Fruit fly (Drosophila melanogaster) whole organism, embryonic: Measurements from ENCODE around the gene Usp1.

ENCODE experiments used
- ATbp ChIP-seq: fragments of 200-800 bp; sonication (Bioruptor generic); optimal IDR thresholded peaks from 2 replicates; lab custom pipeline; 2017; ENCODE audit warnings: missing biosample characterization, mild to moderate bottlenecking, missing genetic modification characterization, missing genetic modification reagents
- Atf6 ChIP-seq: fragments of 200-800 bp; sonication (Bioruptor generic); IDR thresholded peaks from 2 replicates; pipeline ENCODE4 v1.3.6; 2022; ENCODE audit warnings: missing biosample characterization, missing genetic modification characterization
- Awh ChIP-seq: fragments of 200-800 bp; sonication (Bioruptor generic); IDR thresholded peaks from 2 replicates; pipeline ENCODE4, ENCODE4 v1.3.6; 2022; ENCODE audit warnings: missing biosample characterization, missing genetic modification characterization
- Bgb ChIP-seq: fragments of 200-800 bp; sonication (Bioruptor generic); IDR thresholded peaks from 2 replicates; pipeline ENCODE4 v1.3.6; 2022; ENCODE audit warnings: missing biosample characterization, missing genetic modification characterization; ENCODE audit not compliant: partially characterized antibody
- Bteb2 ChIP-seq: fragments of 200-800 bp; sonication (Bioruptor generic); optimal IDR thresholded peaks from 2 replicates; lab custom pipeline; 2016; ENCODE audit warnings: missing biosample characterization, missing genetic modification characterization
- C15 ChIP-seq: fragments of 200-800 bp; sonication (Bioruptor generic); IDR thresholded peaks from 3 replicates; pipeline ENCODE4 v1.3.6; 2022; ENCODE audit warnings: missing biosample characterization, missing genetic modification characterization
- CG10267 ChIP-seq: fragments of 200-800 bp; sonication (Bioruptor generic); optimal IDR thresholded peaks from 2 replicates; lab custom pipeline; 2018; ENCODE audit warnings: missing biosample characterization, mild to moderate bottlenecking, missing genetic modification characterization, moderate library complexity
- CG10274 ChIP-seq: fragments of 200-800 bp; sonication (Bioruptor generic); optimal IDR thresholded peaks from 3 replicates; lab custom pipeline; 2017; ENCODE audit warnings: missing biosample characterization, mild to moderate bottlenecking, missing genetic modification characterization
- CG10654 ChIP-seq: fragments of 200-800 bp; sonication (Bioruptor generic); optimal IDR thresholded peaks from 2 replicates; lab custom pipeline; 2016; ENCODE audit warnings: missing biosample characterization, missing genetic modification characterization
- CG12659 ChIP-seq: fragments of 200-800 bp; sonication (Bioruptor generic); optimal IDR thresholded peaks from 3 replicates; lab custom pipeline; 2017; ENCODE audit warnings: mild to moderate bottlenecking, missing biosample characterization, missing genetic modification reagents, missing genetic modification characterization
- CG13624 ChIP-seq: fragments of 200-800 bp; sonication (Bioruptor generic); optimal IDR thresholded peaks from 2 replicates; lab custom pipeline; 2016; ENCODE audit warnings: missing biosample characterization, missing genetic modification characterization
- CG15479 ChIP-seq: fragments of 200-800 bp; sonication (Bioruptor generic); optimal IDR thresholded peaks from 3 replicates; lab custom pipeline; 2019; ENCODE audit warnings: missing biosample characterization, mild to moderate bottlenecking, missing genetic modification characterization, moderate library complexity
- CG16813 ChIP-seq: fragments of 200-800 bp; sonication (Bioruptor generic); IDR thresholded peaks from 3 replicates; pipeline ENCODE4 v1.3.6; 2022; ENCODE audit warnings: missing biosample characterization, missing genetic modification characterization; ENCODE audit not compliant: partially characterized antibody
- CG17359 ChIP-seq: fragments of 200-800 bp; sonication (Bioruptor generic); optimal IDR thresholded peaks from 3 replicates; lab custom pipeline; 2018; ENCODE audit warnings: missing biosample characterization, mild to moderate bottlenecking, missing genetic modification characterization, moderate library complexity
- CG2875 ChIP-seq: fragments of 200-800 bp; sonication (Bioruptor generic); optimal IDR thresholded peaks from 2 replicates; lab custom pipeline; 2017; ENCODE audit warnings: missing biosample characterization, mild to moderate bottlenecking, missing genetic modification characterization, missing genetic modification reagents
- CG33557 ChIP-seq: fragments of 200-800 bp; sonication (Bioruptor generic); optimal IDR thresholded peaks from 2 replicates; lab custom pipeline; 2019; ENCODE audit warnings: missing biosample characterization, mild to moderate bottlenecking, missing genetic modification characterization, moderate library complexity
- CG3847 ChIP-seq: fragments of 200-800 bp; sonication (Bioruptor generic); IDR thresholded peaks from 2 replicates; pipeline ENCODE4 v1.3.6; 2022; ENCODE audit warnings: missing biosample characterization, missing genetic modification characterization
- CG4282 ChIP-seq: fragments of 200-800 bp; sonication (Bioruptor generic); optimal IDR thresholded peaks from 2 replicates; lab custom pipeline; 2016; ENCODE audit warnings: missing biosample characterization, missing genetic modification characterization
- CG4730 ChIP-seq: fragments of 200-800 bp; sonication (Bioruptor generic); IDR thresholded peaks from 2 replicates; pipeline ENCODE4 v1.3.6; 2022; ENCODE audit warnings: missing biosample characterization, missing genetic modification characterization
- CG4854 ChIP-seq: fragments of 200-800 bp; sonication (Bioruptor generic); optimal IDR thresholded peaks from 2 replicates; lab custom pipeline; 2016; ENCODE audit warnings: missing biosample characterization, missing genetic modification characterization, inconsistent platforms
- CG7372 ChIP-seq: fragments of 200-800 bp; sonication (Bioruptor generic); IDR thresholded peaks from 2 replicates; pipeline ENCODE4 v1.3.6; 2022; ENCODE audit warnings: missing biosample characterization, missing genetic modification characterization
- CG7987 ChIP-seq: fragments of 200-800 bp; sonication (Bioruptor generic); optimal IDR thresholded peaks from 2 replicates; lab custom pipeline; 2018; ENCODE audit warnings: missing biosample characterization, mild to moderate bottlenecking, missing genetic modification characterization, moderate library complexity
- CG9932 ChIP-seq: fragments of 200-800 bp; sonication (Bioruptor generic); IDR thresholded peaks from 2 replicates; pipeline ENCODE4 v1.3.6; 2022; ENCODE audit warnings: missing biosample characterization, missing genetic modification characterization
- CrebB ChIP-seq: fragments of 200-800 bp; sonication (Bioruptor generic); optimal IDR thresholded peaks from 3 replicates; lab custom pipeline; 2018; ENCODE audit warnings: missing biosample characterization, mild to moderate bottlenecking, missing genetic modification characterization
- Dfd ChIP-seq, 2 experiments: fragments of >200 bp; optimal IDR thresholded peaks; 2 replicates each; lab custom pipeline; 2017; ENCODE audit warnings: missing biosample characterization in 2 of 2, missing genetic modification characterization in 2 of 2
- Doc2 ChIP-seq: fragments of 200-800 bp; sonication (Bioruptor generic); IDR thresholded peaks from 2 replicates; pipeline ENCODE4 v1.3.6; 2022; ENCODE audit warnings: missing biosample characterization, missing genetic modification characterization
- Drgx ChIP-seq: fragments of 200-800 bp; sonication (Bioruptor generic); IDR thresholded peaks from 2 replicates; pipeline ENCODE4 v1.3.6; 2022; ENCODE audit warnings: missing biosample characterization, missing genetic modification characterization
- Eip74EF ChIP-seq, 2 experiments: fragments of 200-800 bp in 1 of 2; fragments of >200 bp in 1 of 2; sonication (Bioruptor generic) in 1 of 2; optimal IDR thresholded peaks; 2 replicates each; lab custom pipeline; 2017 to 2019; ENCODE audit warnings: missing biosample characterization in 2 of 2, missing genetic modification characterization in 2 of 2, mild to moderate bottlenecking in 1 of 2, moderate library complexity in 1 of 2
- Elba2 ChIP-seq: fragments of 200-800 bp; sonication (Bioruptor generic); optimal IDR thresholded peaks from 3 replicates; lab custom pipeline; 2016; ENCODE audit warnings: missing biosample characterization, missing genetic modification characterization
- Gsc ChIP-seq: fragments of 200-800 bp; sonication (Bioruptor generic); IDR thresholded peaks from 2 replicates; pipeline ENCODE4 v1.3.6; 2022; ENCODE audit warnings: missing biosample characterization, missing genetic modification characterization
- Gug ChIP-seq: fragments of 200-800 bp; sonication (Bioruptor generic); IDR thresholded peaks from 4 replicates; pipeline ENCODE4 v1.3.6; 2022; ENCODE audit warnings: missing biosample characterization, missing genetic modification characterization
- Hand ChIP-seq: fragments of 200-800 bp; sonication (Bioruptor generic); optimal IDR thresholded peaks from 2 replicates; lab custom pipeline; 2017; ENCODE audit warnings: mild to moderate bottlenecking, missing biosample characterization, missing genetic modification reagents, missing genetic modification characterization
- Hr51 ChIP-seq, 2 experiments: fragments of 200-800 bp; sonication (Bioruptor generic); optimal IDR thresholded peaks; 2 replicates in 1 of 2; 3 replicates in 1 of 2; lab custom pipeline; 2016 to 2018; ENCODE audit warnings: missing biosample characterization in 2 of 2, missing genetic modification characterization in 2 of 2, mild to moderate bottlenecking in 1 of 2, moderate library complexity in 1 of 2
- Meics ChIP-seq: fragments of 200-800 bp; sonication (Bioruptor generic); optimal IDR thresholded peaks from 2 replicates; lab custom pipeline; 2017; ENCODE audit warnings: missing biosample characterization, mild to moderate bottlenecking, missing genetic modification characterization
- Nf-YA ChIP-seq: fragments of 200-800 bp; sonication (Bioruptor generic); IDR thresholded peaks from 2 replicates; pipeline ENCODE4 v1.3.6; 2022; ENCODE audit warnings: missing biosample characterization, missing genetic modification characterization
- ac ChIP-seq: fragments of 200-800 bp; sonication (Bioruptor generic); optimal IDR thresholded peaks from 3 replicates; lab custom pipeline; 2017; ENCODE audit warnings: missing biosample characterization, mild to moderate bottlenecking, missing genetic modification characterization
- ap ChIP-seq: fragments of 200-800 bp; sonication (Bioruptor generic); IDR thresholded peaks from 2 replicates; pipeline ENCODE4 v1.3.6; 2022; ENCODE audit warnings: missing biosample characterization, missing genetic modification characterization
- ash1 ChIP-seq: fragments of 200-800 bp; sonication (Bioruptor generic); optimal IDR thresholded peaks from 2 replicates; lab custom pipeline; 2018; ENCODE audit warnings: missing biosample characterization, mild to moderate bottlenecking, missing genetic modification characterization
- btn ChIP-seq: fragments of 200-800 bp; sonication (Bioruptor generic); optimal IDR thresholded peaks from 2 replicates; lab custom pipeline; 2016; ENCODE audit warnings: missing biosample characterization, missing genetic modification characterization
- chinmo ChIP-seq: fragments of 200-800 bp; sonication (Bioruptor generic); IDR thresholded peaks from 4 replicates; pipeline ENCODE4 v1.3.6; 2022; ENCODE audit warnings: missing biosample characterization, missing genetic modification characterization; ENCODE audit not compliant: partially characterized antibody
- croc ChIP-seq: fragments of 200-800 bp; sonication (Bioruptor generic); conservative IDR thresholded peaks from 3 replicates; pipeline ENCODE4 v1.3.6; 2022; ENCODE audit warnings: missing biosample characterization, missing genetic modification characterization
- dan ChIP-seq: fragments of 200-800 bp; sonication (Bioruptor generic); IDR thresholded peaks from 2 replicates; pipeline ENCODE4 v1.3.6; 2022; ENCODE audit warnings: missing biosample characterization, missing genetic modification characterization
- eyg ChIP-seq: fragments of 200-800 bp; sonication (Bioruptor generic); optimal IDR thresholded peaks from 3 replicates; lab custom pipeline; 2016; ENCODE audit warnings: missing biosample characterization, missing genetic modification characterization
- mld ChIP-seq: fragments of 200-800 bp; sonication (Bioruptor generic); IDR thresholded peaks from 3 replicates; pipeline ENCODE4 v1.3.6; 2022; ENCODE audit warnings: missing biosample characterization, missing genetic modification characterization; ENCODE audit not compliant: partially characterized antibody
- onecut ChIP-seq: fragments of 200-800 bp; sonication (Bioruptor generic); IDR thresholded peaks from 2 replicates; pipeline ENCODE4 v1.3.6; 2022; ENCODE audit warnings: missing biosample characterization, missing genetic modification characterization
- pita ChIP-seq: fragments of 200-800 bp; sonication (Bioruptor generic); optimal IDR thresholded peaks from 2 replicates; lab custom pipeline; 2017; ENCODE audit warnings: missing biosample characterization, mild to moderate bottlenecking, missing genetic modification characterization
- ro ChIP-seq: fragments of 200-800 bp; sonication (Bioruptor generic); IDR thresholded peaks from 2 replicates; pipeline ENCODE4 v1.3.6; 2022; ENCODE audit warnings: missing biosample characterization, missing genetic modification characterization
- seq ChIP-seq: fragments of 200-800 bp; sonication (Bioruptor generic); IDR thresholded peaks from 2 replicates; pipeline ENCODE4 v1.3.6; 2022; ENCODE audit warnings: missing biosample characterization, missing genetic modification characterization
- sna ChIP-seq: fragments of 200-800 bp; sonication (Bioruptor generic); IDR thresholded peaks from 2 replicates; pipeline ENCODE4 v1.3.6; 2022; ENCODE audit warnings: missing biosample characterization, missing genetic modification characterization; ENCODE audit not compliant: partially characterized antibody
- so ChIP-seq: fragments of 200-800 bp; sonication (Bioruptor generic); IDR thresholded peaks from 3 replicates; pipeline ENCODE4 v1.3.6; 2022; ENCODE audit warnings: missing biosample characterization, missing genetic modification characterization

Gene Usp1

dm6 chr3R:29214262-29214661 lies 14.7 kb upstream of the Usp1 start (continued):
- peak; percentile 90 for TF ChIP-seq CG15479 (GFP tag; lab: Kevin White, UChicago)
- peak; percentile 97 for TF ChIP-seq ro (GFP tag; lab: Robert Waterston, UW)
- peak; percentile 99 for TF ChIP-seq ap (GFP tag; lab: Robert Waterston, UW)
- peak; percentile 99 for TF ChIP-seq Hand (GFP tag; lab: Kevin White, UChicago)
- peak; percentile 72; the same call in 2 of the 4 replicates for TF ChIP-seq chinmo (GFP tag; lab: Robert Waterston, UW)
- TF ChIP-seq CG17359 (tag; lab: Kevin White, UChicago) = peak; percentile 99
- TF ChIP-seq Elba2 = peak; percentile 97
- peak; percentile 99 for TF ChIP-seq CG3847
- no peak for TF ChIP-seq pita (GFP tag; lab: Kevin White, UChicago)
- no peak for TF ChIP-seq mld (GFP tag; lab: Robert Waterston, UW)
- no peak for TF ChIP-seq sna (GFP tag; lab: Robert Waterston, UW)
- TF ChIP-seq CG12659 (GFP tag; lab: Kevin White, UChicago) = peak; percentile 100
- TF ChIP-seq CG33557 = peak; percentile 100
- peak; percentile 99 for TF ChIP-seq onecut
- peak; percentile 99 for TF ChIP-seq CG10654
- peak; percentile 100 for TF ChIP-seq Drgx (GFP tag; lab: Robert Waterston, UW)
- peak; percentile 99 for TF ChIP-seq eyg
- peak; percentile 92 for TF ChIP-seq ash1 (GFP tag; lab: Kevin White, UChicago)
- 0 out of 2 replicates have a peak, but pooled peaks have one; percentile 60 for TF ChIP-seq Bgb (GFP tag; lab: Robert Waterston, UW)
- TF ChIP-seq Meics (GFP tag; lab: Kevin White, UChicago) = peak; percentile 99
- peak; percentile 99 for TF ChIP-seq CG9932 (GFP tag; lab: Robert Waterston, UW)
- peak; percentile 98 for TF ChIP-seq CG10267 (tag; lab: Kevin White, UChicago)
- peak; percentile 100 for TF ChIP-seq so (GFP tag; lab: Robert Waterston, UW)
- TF ChIP-seq CG7987 (GFP tag; lab: Kevin White, UChicago) = peak; percentile 99
- peak; percentile 99 for TF ChIP-seq CG4854 (GFP tag; lab: Kevin White, UChicago)
- peak; percentile 99 for TF ChIP-seq seq
- peak; percentile 99 for TF ChIP-seq croc (GFP tag; lab: Robert Waterston, UW)
- peak; percentile 99 for TF ChIP-seq Awh (GFP tag; lab: Robert Waterston, UW)
- TF ChIP-seq CG13624 (GFP tag; lab: Kevin White, UChicago) = peak; percentile 99
- TF ChIP-seq CG4730 (GFP tag; lab: Robert Waterston, UW) = peak; percentile 98
- peak; percentile 100 for TF ChIP-seq ac (GFP tag; lab: Kevin White, UChicago)
- peak; percentile 99 for TF ChIP-seq Atf6 (GFP tag; lab: Robert Waterston, UW)
- peak; percentile 96 for TF ChIP-seq CG10274
- TF ChIP-seq CG4282 (GFP tag; lab: Kevin White, UChicago) = peak; percentile 98
- peak; percentile 99 for TF ChIP-seq ATbp (GFP tag; lab: Kevin White, UChicago)
- no peak for TF ChIP-seq CG16813 (GFP tag; lab: Robert Waterston, UW)
- peak; percentile 98 for TF ChIP-seq C15 (GFP tag; lab: Robert Waterston, UW)
- TF ChIP-seq Gsc (GFP tag; lab: Robert Waterston, UW) = peak; percentile 97
- peak; percentile 99 for TF ChIP-seq CG7372 (GFP tag; lab: Robert Waterston, UW)
- TF ChIP-seq btn (GFP tag; lab: Kevin White, UChicago) = peak; percentile 99
- TF ChIP-seq Bteb2 (GFP tag; lab: Kevin White, UChicago) = peak; percentile 99
- peak; percentile 90 for TF ChIP-seq Doc2
- peak; percentile 99 for TF ChIP-seq Hr51 (GFP tag; optimal IDR thresholded peaks at IDR 0.05; lab: Kevin White, UChicago)
- no peak for TF ChIP-seq Dfd (GFP tag; optimal IDR thresholded peaks at IDR 0.05; lab: Kevin White, UChicago)
- TF ChIP-seq CrebB (tag; lab: Kevin White, UChicago) = peak; percentile 99
- TF ChIP-seq dan = peak; percentile 98
- peak; percentile 98 for TF ChIP-seq Gug (GFP tag; lab: Robert Waterston, UW)
- peak; percentile 99 for TF ChIP-seq Nf-YA (GFP tag; lab: Robert Waterston, UW)
- TF ChIP-seq CG2875 (GFP tag; lab: Kevin White, UChicago) = peak; percentile 99
- peak in 1 of 2 experiments; percentile 99 for TF ChIP-seq Eip74EF (GFP tag; optimal IDR thresholded peaks at IDR 0.05; lab: Kevin White, UChicago)
